Fruit fly (Drosophila melanogaster) whole organism, embryonic: Measurements from ENCODE around the gene Art9.

ENCODE experiments used
- CG10267 ChIP-seq: fragments of 200-800 bp; sonication (Bioruptor generic); optimal IDR thresholded peaks from 2 replicates; lab custom pipeline; 2018; ENCODE audit warnings: missing biosample characterization, mild to moderate bottlenecking, missing genetic modification characterization, moderate library complexity
- CG10543 ChIP-seq: fragments of 200-800 bp; sonication (Bioruptor generic); optimal IDR thresholded peaks from 3 replicates; lab custom pipeline; 2017; ENCODE audit warnings: missing biosample characterization, mild to moderate bottlenecking, missing genetic modification characterization, moderate library complexity
- CG13287 ChIP-seq: fragments of 200-800 bp; sonication (Bioruptor generic); IDR thresholded peaks from 2 replicates; pipeline ENCODE4 v1.3.6; 2022; ENCODE audit warnings: missing biosample characterization, missing genetic modification characterization; ENCODE audit not compliant: partially characterized antibody
- CG14050 ChIP-seq: fragments of 200-800 bp; sonication (Bioruptor generic); IDR thresholded peaks from 3 replicates; pipeline ENCODE4 v1.3.6; 2022; ENCODE audit warnings: missing biosample characterization, missing genetic modification characterization
- CG16813 ChIP-seq: fragments of 200-800 bp; sonication (Bioruptor generic); IDR thresholded peaks from 3 replicates; pipeline ENCODE4 v1.3.6; 2022; ENCODE audit warnings: missing biosample characterization, missing genetic modification characterization; ENCODE audit not compliant: partially characterized antibody
- CG16863 ChIP-seq: fragments of 200-800 bp; sonication (Bioruptor generic); optimal IDR thresholded peaks from 3 replicates; lab custom pipeline; 2016; ENCODE audit warnings: missing biosample characterization, missing genetic modification characterization
- CG17829 ChIP-seq: fragments of 200-800 bp; optimal IDR thresholded peaks from 2 replicates; lab custom pipeline; 2019; ENCODE audit warnings: missing biosample characterization, mild to moderate bottlenecking, missing genetic modification characterization, moderate library complexity
- CG18262 ChIP-seq: fragments of 200-800 bp; optimal IDR thresholded peaks from 3 replicates; lab custom pipeline; 2019; ENCODE audit warnings: missing biosample characterization, mild to moderate bottlenecking, missing genetic modification characterization, moderate library complexity
- CG30020 ChIP-seq: fragments of 200-800 bp; optimal IDR thresholded peaks from 2 replicates; lab custom pipeline; 2019; ENCODE audit warnings: missing biosample characterization, mild to moderate bottlenecking, missing genetic modification characterization, moderate library complexity
- CG3847 ChIP-seq: fragments of 200-800 bp; sonication (Bioruptor generic); IDR thresholded peaks from 2 replicates; pipeline ENCODE4 v1.3.6; 2022; ENCODE audit warnings: missing biosample characterization, missing genetic modification characterization
- CG6272 ChIP-seq: fragments of 200-800 bp; sonication (Bioruptor generic); IDR thresholded peaks from 2 replicates; pipeline ENCODE4 v1.3.6; 2022; ENCODE audit warnings: missing biosample characterization, missing genetic modification characterization
- CG6689 ChIP-seq: fragments of 200-800 bp; sonication (Bioruptor generic); IDR thresholded peaks from 2 replicates; pipeline ENCODE4 v1.3.6; 2022; ENCODE audit warnings: missing biosample characterization, missing genetic modification characterization
- CG6813 ChIP-seq: fragments of 200-800 bp; sonication (Bioruptor generic); optimal IDR thresholded peaks from 2 replicates; lab custom pipeline; 2017; ENCODE audit warnings: missing biosample characterization, missing genetic modification characterization, mild to moderate bottlenecking, moderate library complexity, missing genetic modification reagents
- CG7987 ChIP-seq: fragments of 200-800 bp; sonication (Bioruptor generic); optimal IDR thresholded peaks from 2 replicates; lab custom pipeline; 2018; ENCODE audit warnings: missing biosample characterization, mild to moderate bottlenecking, missing genetic modification characterization, moderate library complexity
- CG8478 ChIP-seq: fragments of >200 bp; optimal IDR thresholded peaks from 2 replicates; lab custom pipeline; 2018
- CG8944 ChIP-seq: fragments of 200-800 bp; sonication (Bioruptor generic); optimal IDR thresholded peaks from 3 replicates; lab custom pipeline; 2016; ENCODE audit warnings: missing biosample characterization, missing genetic modification characterization
- Dfd ChIP-seq, 2 experiments: fragments of >200 bp; optimal IDR thresholded peaks; 2 replicates each; lab custom pipeline; 2017; ENCODE audit warnings: missing biosample characterization in 2 of 2, missing genetic modification characterization in 2 of 2
- Dip2 ChIP-seq: fragments of 200-800 bp; sonication (Bioruptor generic); IDR thresholded peaks from 2 replicates; pipeline ENCODE4 v1.3.6; 2022; ENCODE audit warnings: missing biosample characterization, missing genetic modification characterization
- Doc3 ChIP-seq: fragments of 200-800 bp; sonication (Bioruptor generic); IDR thresholded peaks from 3 replicates; pipeline ENCODE4 v1.3.6; 2022; ENCODE audit warnings: missing biosample characterization, missing genetic modification characterization; ENCODE audit not compliant: partially characterized antibody
- Dp ChIP-seq: fragments of 200-800 bp; sonication (Bioruptor generic); optimal IDR thresholded peaks from 2 replicates; lab custom pipeline; 2018; ENCODE audit warnings: missing biosample characterization, mild to moderate bottlenecking, missing genetic modification characterization, moderate library complexity
- E2f2 ChIP-seq: fragments of 200-800 bp; sonication (Bioruptor generic); IDR thresholded peaks from 2 replicates; pipeline ENCODE4 v1.3.6; 2022; ENCODE audit warnings: missing biosample characterization, missing genetic modification characterization
- Gug ChIP-seq: fragments of 200-800 bp; sonication (Bioruptor generic); IDR thresholded peaks from 4 replicates; pipeline ENCODE4 v1.3.6; 2022; ENCODE audit warnings: missing biosample characterization, missing genetic modification characterization
- Kr ChIP-seq: fragments of 200-800 bp; sonication (Bioruptor generic); optimal IDR thresholded peaks from 2 replicates; lab custom pipeline; 2017; ENCODE audit warnings: missing biosample characterization, mild to moderate bottlenecking, missing genetic modification characterization
- Nf-YB ChIP-seq: fragments of 200-800 bp; sonication (Bioruptor generic); optimal IDR thresholded peaks from 3 replicates; lab custom pipeline; 2019; ENCODE audit warnings: missing biosample characterization, mild to moderate bottlenecking, missing genetic modification characterization, moderate library complexity
- Pdp1 ChIP-seq, 2 experiments: fragments of 200-800 bp; sonication (Bioruptor generic); optimal IDR thresholded peaks; 3 replicates each; lab custom pipeline; 2016; ENCODE audit warnings: missing biosample characterization in 2 of 2, missing genetic modification characterization in 2 of 2, mild to moderate bottlenecking in 1 of 2, moderate library complexity in 1 of 2
- Sry-δ ChIP-seq: fragments of 200-800 bp; sonication (Bioruptor generic); optimal IDR thresholded peaks from 2 replicates; lab custom pipeline; 2016; ENCODE audit warnings: missing biosample characterization, missing genetic modification characterization
- Taf1 ChIP-seq: fragments of 200-800 bp; sonication (Bioruptor generic); IDR thresholded peaks from 2 replicates; pipeline ENCODE4 v1.3.6; 2022; ENCODE audit warnings: missing biosample characterization, missing genetic modification characterization
- ase ChIP-seq: fragments of 200-800 bp; sonication (Bioruptor generic); IDR thresholded peaks from 3 replicates; pipeline ENCODE4 v1.3.6; 2022; ENCODE audit warnings: missing biosample characterization, missing genetic modification characterization
- chinmo ChIP-seq: fragments of 200-800 bp; sonication (Bioruptor generic); IDR thresholded peaks from 4 replicates; pipeline ENCODE4 v1.3.6; 2022; ENCODE audit warnings: missing biosample characterization, missing genetic modification characterization; ENCODE audit not compliant: partially characterized antibody
- chn ChIP-seq: fragments of 200-800 bp; sonication (Bioruptor generic); optimal IDR thresholded peaks from 2 replicates; lab custom pipeline; 2016; ENCODE audit warnings: missing biosample characterization, missing genetic modification characterization
- cwo ChIP-seq: fragments of 200-800 bp; sonication (Bioruptor generic); optimal IDR thresholded peaks from 3 replicates; lab custom pipeline; 2017; ENCODE audit warnings: missing biosample characterization, missing genetic modification characterization, mild to moderate bottlenecking, moderate library complexity, missing genetic modification reagents
- eyg ChIP-seq: fragments of 200-800 bp; sonication (Bioruptor generic); optimal IDR thresholded peaks from 3 replicates; lab custom pipeline; 2016; ENCODE audit warnings: missing biosample characterization, missing genetic modification characterization
- grn ChIP-seq: fragments of 200-800 bp; sonication (Bioruptor generic); optimal IDR thresholded peaks from 3 replicates; lab custom pipeline; 2017; ENCODE audit warnings: missing biosample characterization, missing genetic modification characterization
- kni ChIP-seq: fragments of 200-800 bp; sonication (Bioruptor generic); optimal IDR thresholded peaks from 3 replicates; lab custom pipeline; 2017; ENCODE audit warnings: mild to moderate bottlenecking, missing biosample characterization, missing genetic modification reagents, missing genetic modification characterization
- knrl ChIP-seq: fragments of 200-800 bp; sonication (Bioruptor generic); IDR thresholded peaks from 3 replicates; pipeline ENCODE4 v1.3.6; 2022; ENCODE audit warnings: missing biosample characterization, missing genetic modification characterization; ENCODE audit not compliant: partially characterized antibody
- lbe ChIP-seq: fragments of 200-800 bp; sonication (Bioruptor generic); optimal IDR thresholded peaks from 2 replicates; lab custom pipeline; 2016; ENCODE audit warnings: missing biosample characterization, mild to moderate bottlenecking, missing genetic modification characterization
- lola ChIP-seq, 3 experiments: fragments of >200 bp in 2 of 3; fragments of 200-800 bp in 1 of 3; sonication (Bioruptor generic) in 1 of 3; optimal IDR thresholded peaks; 2 replicates each; lab custom pipeline; 2017 to 2019; ENCODE audit warnings: missing biosample characterization in 3 of 3, missing genetic modification characterization in 3 of 3, mild to moderate bottlenecking in 1 of 3, moderate library complexity in 1 of 3
- org-1 ChIP-seq: fragments of 200-800 bp; sonication (Bioruptor generic); optimal IDR thresholded peaks from 2 replicates; lab custom pipeline; 2017; ENCODE audit warnings: missing biosample characterization, missing genetic modification characterization
- pb ChIP-seq: fragments of 200-800 bp; sonication (Bioruptor generic); optimal IDR thresholded peaks from 3 replicates; lab custom pipeline; 2016; ENCODE audit warnings: missing biosample characterization, missing genetic modification characterization
- pnt ChIP-seq: fragments of 200-800 bp; sonication (Bioruptor generic); optimal IDR thresholded peaks from 3 replicates; lab custom pipeline; 2016; ENCODE audit warnings: missing biosample characterization, missing genetic modification characterization
- prd ChIP-seq, 3 experiments: fragments of >200 bp in 2 of 3; fragments of 200-800 bp in 1 of 3; sonication (Bioruptor generic) in 1 of 3; optimal IDR thresholded peaks in 2 of 3; IDR thresholded peaks in 1 of 3; 2 replicates in 2 of 3; 3 replicates in 1 of 3; pipeline versions ENCODE4 v1.3.6 to Lab custom; 2017 to 2022; ENCODE audit warnings: missing biosample characterization in 1 of 3, missing genetic modification characterization in 1 of 3
- psq ChIP-seq: fragments of 200-800 bp; sonication (Bioruptor generic); optimal IDR thresholded peaks from 2 replicates; lab custom pipeline; 2017; ENCODE audit warnings: missing biosample characterization, missing genetic modification characterization
- sens-2 ChIP-seq: fragments of 200-800 bp; sonication (Bioruptor generic); IDR thresholded peaks from 2 replicates; pipeline ENCODE4 v1.3.6; 2022; ENCODE audit warnings: missing biosample characterization, missing genetic modification characterization
- tap ChIP-seq: fragments of 200-800 bp; optimal IDR thresholded peaks from 3 replicates; lab custom pipeline; 2019; ENCODE audit warnings: missing biosample characterization, mild to moderate bottlenecking, missing genetic modification characterization, moderate library complexity
- tgo ChIP-seq: fragments of 200-800 bp; sonication (Bioruptor generic); IDR thresholded peaks from 3 replicates; pipeline ENCODE4 v1.3.6; 2022; ENCODE audit warnings: missing biosample characterization, missing genetic modification characterization
- tin ChIP-seq: fragments of 200-800 bp; sonication (Bioruptor generic); optimal IDR thresholded peaks from 3 replicates; lab custom pipeline; 2016; ENCODE audit warnings: missing biosample characterization, missing genetic modification characterization
- trem ChIP-seq: fragments of 200-800 bp; optimal IDR thresholded peaks from 3 replicates; lab custom pipeline; 2019; ENCODE audit warnings: missing biosample characterization, mild to moderate bottlenecking, missing genetic modification characterization, moderate library complexity
- tx ChIP-seq: fragments of 200-800 bp; sonication (Bioruptor generic); optimal IDR thresholded peaks from 2 replicates; lab custom pipeline; 2016; ENCODE audit warnings: missing biosample characterization, missing genetic modification characterization

Gene Art9

DNA sequence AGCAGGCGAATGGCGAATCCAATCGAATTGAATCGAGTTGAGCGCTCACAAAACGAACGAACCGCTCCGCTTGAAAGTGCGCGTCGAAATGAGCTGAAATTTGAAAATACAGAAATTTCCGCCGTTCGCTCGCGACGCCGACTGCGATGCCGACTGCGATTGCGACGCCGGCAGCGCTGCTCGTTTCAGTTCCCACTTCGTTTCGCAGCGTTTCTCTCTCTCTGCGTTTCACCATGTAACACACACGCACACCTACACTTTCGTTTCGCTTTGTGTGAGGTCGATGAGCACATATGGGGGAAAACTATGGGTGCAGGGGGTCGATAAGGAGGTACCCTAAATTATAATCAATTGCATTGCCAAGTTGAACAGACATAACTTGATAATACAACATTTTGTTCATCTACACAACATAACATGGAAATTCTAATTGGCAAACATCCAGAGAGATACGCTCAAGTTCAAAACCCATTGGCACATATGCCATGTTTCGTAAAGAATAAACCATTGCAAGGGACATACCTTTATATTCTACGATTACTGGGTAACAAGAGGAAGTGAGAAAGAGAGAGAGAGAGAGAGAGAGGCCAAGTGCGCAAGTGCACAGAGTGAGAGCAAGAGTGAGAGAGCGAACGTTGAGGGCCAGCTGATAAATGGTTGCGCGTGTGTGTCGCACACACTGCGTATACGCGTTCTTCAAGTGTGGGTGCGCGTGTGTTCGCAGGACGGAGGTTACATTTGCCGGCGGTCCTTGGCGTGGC is 40.2 kb upstream of the Art9 start (continued):
- TF ChIP-seq CG10267 (tag; lab: Kevin White, UChicago) (peak; percentile 87), prd (optimal IDR thresholded peaks at IDR 0.05; lab: Kevin White, UChicago) (no peak), prd (GFP tag; IDR thresholded peaks at IDR 0.05; lab: Robert Waterston, UW) (peak; percentile 91), CG30020 (peak; percentile 68), eyg (GFP tag; lab: Kevin White, UChicago) (peak; percentile 89), grn (peak; percentile 66), chn (GFP tag; lab: Kevin White, UChicago) (peak; percentile 92), CG6689 (GFP tag; lab: Robert Waterston, UW) (peak; percentile 86), CG17829 (tag; lab: Kevin White, UChicago) (peak; percentile 95), CG14050 (GFP tag; lab: Robert Waterston, UW) (peak; percentile 82), lola (GFP tag; optimal IDR thresholded peaks at IDR 0.05; lab: Kevin White, UChicago) (peak in 1 of 3 experiments; percentile 91), CG8944 (GFP tag; lab: Kevin White, UChicago) (peak; percentile 93), Dip2 (no peak), trem (tag; lab: Kevin White, UChicago) (peak; percentile 85), tin (GFP tag; lab: Kevin White, UChicago) (peak; percentile 89), kni (GFP tag; lab: Kevin White, UChicago) (peak; percentile 95), cwo (GFP tag; lab: Kevin White, UChicago) (peak; percentile 94), psq (peak; percentile 76), ase (GFP tag; lab: Robert Waterston, UW) (peak; percentile 78), sens-2 (GFP tag; lab: Robert Waterston, UW) (peak; percentile 78; the same call in 1 of the 2 replicates), CG8478 (lab: Kevin White, UChicago) (peak; percentile 90), pb (peak; percentile 89), Dfd (GFP tag; optimal IDR thresholded peaks at IDR 0.05; lab: Kevin White, UChicago) (no peak), Nf-YB (GFP tag; lab: Kevin White, UChicago) (peak; percentile 81), CG18262 (tag; lab: Kevin White, UChicago) (peak; percentile 95), Kr (GFP tag; lab: Kevin White, UChicago) (peak; percentile 5), CG13287 (GFP tag; lab: Robert Waterston, UW) (peak; percentile 15; the same call in 1 of the 2 replicates), tx (GFP tag; lab: Kevin White, UChicago) (peak; percentile 93), chinmo (GFP tag; lab: Robert Waterston, UW) (peak; percentile 92), Sry-δ (peak; percentile 63), Gug (GFP tag; lab: Robert Waterston, UW) (peak; percentile 86), CG16863 (peak; percentile 95), knrl (GFP tag; lab: Robert Waterston, UW) (no peak; the same call in 2 of the 3 replicates), CG7987 (peak; percentile 87), org-1 (peak; percentile 96), CG6272 (GFP tag; lab: Robert Waterston, UW) (peak; percentile 78), CG10543 (GFP tag; lab: Kevin White, UChicago) (peak; percentile 93), CG16813 (GFP tag; lab: Robert Waterston, UW) (peak; percentile 50; the same call in 2 of the 3 replicates), pnt (peak; percentile 94), CG3847 (GFP tag; lab: Robert Waterston, UW) (peak; percentile 82), lbe (GFP tag; lab: Kevin White, UChicago) (peak; percentile 92), Dp (peak; percentile 11), CG6813 (GFP tag; lab: Kevin White, UChicago) (peak; percentile 87), Taf1 (GFP tag; lab: Robert Waterston, UW) (peak; percentile 80), E2f2 (GFP tag; lab: Robert Waterston, UW) (peak; percentile 73), tap (tag; lab: Kevin White, UChicago) (peak; percentile 87), Pdp1 (GFP tag; optimal IDR thresholded peaks at IDR 0.05; lab: Kevin White, UChicago) (peak; percentile 89 to 94), Doc3 (GFP tag; lab: Robert Waterston, UW) (no peak), tgo (GFP tag; lab: Robert Waterston, UW) (peak; percentile 90)
